Fruit fly (Drosophila melanogaster): ENCODE measurements around the gene CG31207.

Gene CG31207

dm6 chr3R:21073141-21073540 is 26.3 kb upstream of the CG31207 start, which contains the start of gene r-l:
r-l (minus strand) TSS chr3R:21073319.
- TF ChIP-seq Clk (GFP tag; optimal IDR thresholded peaks at IDR 0.05): no peak
- TF ChIP-seq Mnt (GFP tag; optimal IDR thresholded peaks at IDR 0.05): peak; percentile 67
- TF ChIP-seq CG11617 (GFP tag; optimal IDR thresholded peaks at IDR 0.05): no peak
- peak; percentile 6 for TF ChIP-seq CG7101 (tag; optimal IDR thresholded peaks at IDR 0.05)
- TF ChIP-seq bab1 (GFP tag; optimal IDR thresholded peaks at IDR 0.05): peak; percentile 64

DNA sequence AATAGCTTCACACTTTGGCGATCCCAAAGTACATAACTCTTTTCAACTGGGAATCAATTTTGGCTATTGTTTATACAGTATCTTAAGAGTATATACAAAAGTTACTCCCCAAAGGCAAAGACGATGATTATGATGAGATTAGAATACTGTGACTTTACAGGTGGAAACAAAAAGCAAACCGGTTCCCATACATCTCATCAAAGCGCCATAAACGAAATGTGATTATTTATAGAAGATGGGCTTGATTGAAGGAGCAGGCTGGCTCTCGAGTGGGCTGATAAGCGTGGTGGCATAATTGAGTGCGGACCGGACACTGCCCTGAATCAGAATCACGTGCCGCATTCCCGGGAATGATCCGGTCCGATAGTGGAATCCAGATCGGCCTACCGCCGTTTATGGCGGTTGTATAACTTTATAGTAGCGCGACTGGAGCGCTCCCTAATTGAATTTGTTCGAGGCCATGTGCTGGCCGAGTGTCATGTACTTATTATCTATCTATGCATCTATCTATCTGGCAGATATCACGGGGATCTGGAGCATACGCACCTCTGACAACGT is 25.2 kb upstream of the CG31207 start:
- TF ChIP-seq CG33017 (tag; optimal IDR thresholded peaks at IDR 0.05) (no peak), cic (GFP tag; optimal IDR thresholded peaks at IDR 0.05) (no peak), Crg-1 (GFP tag; optimal IDR thresholded peaks at IDR 0.05) (no peak), CG12768 (GFP tag; optimal IDR thresholded peaks at IDR 0.05) (no peak), bab1 (GFP tag; optimal IDR thresholded peaks at IDR 0.05) (no peak), ovo (GFP tag; optimal IDR thresholded peaks at IDR 0.05) (no peak)

dm6 chr3R:21071312-21071711 is 24.5 kb upstream of the CG31207 start:
- TF ChIP-seq Clk (GFP tag; optimal IDR thresholded peaks at IDR 0.05): no peak
- TF ChIP-seq tj (GFP tag; optimal IDR thresholded peaks at IDR 0.05): no peak
- TF ChIP-seq CG7101 (tag; optimal IDR thresholded peaks at IDR 0.05): no peak
- no peak for TF ChIP-seq CG7045 (GFP tag; optimal IDR thresholded peaks at IDR 0.05)
- TF ChIP-seq Hr96 (GFP tag; optimal IDR thresholded peaks at IDR 0.05): no peak
- TF ChIP-seq CG33017 (tag; optimal IDR thresholded peaks at IDR 0.05): no peak
- no peak for TF ChIP-seq CG14711 (tag; optimal IDR thresholded peaks at IDR 0.05)
- TF ChIP-seq CG11617 (GFP tag; optimal IDR thresholded peaks at IDR 0.05): no peak

dm6 chr3R:21069742-21070141 is 22.9 kb upstream of the CG31207 start:
- TF ChIP-seq toe (GFP tag; optimal IDR thresholded peaks at IDR 0.05) (no peak), Clk (GFP tag; optimal IDR thresholded peaks at IDR 0.05) (no peak), kay (GFP tag; ENCODE audit: borderline replicate concordance) (peak; percentile 17)

- TF ChIP-seq CG7101 (tag; optimal IDR thresholded peaks at IDR 0.05) (no peak), kay (GFP tag; ENCODE audit: borderline replicate concordance) (peak; percentile 63)
Measured at dm6 chr3R:21067543-21067942, 20.7 kb upstream of the CG31207 start.

DNA sequence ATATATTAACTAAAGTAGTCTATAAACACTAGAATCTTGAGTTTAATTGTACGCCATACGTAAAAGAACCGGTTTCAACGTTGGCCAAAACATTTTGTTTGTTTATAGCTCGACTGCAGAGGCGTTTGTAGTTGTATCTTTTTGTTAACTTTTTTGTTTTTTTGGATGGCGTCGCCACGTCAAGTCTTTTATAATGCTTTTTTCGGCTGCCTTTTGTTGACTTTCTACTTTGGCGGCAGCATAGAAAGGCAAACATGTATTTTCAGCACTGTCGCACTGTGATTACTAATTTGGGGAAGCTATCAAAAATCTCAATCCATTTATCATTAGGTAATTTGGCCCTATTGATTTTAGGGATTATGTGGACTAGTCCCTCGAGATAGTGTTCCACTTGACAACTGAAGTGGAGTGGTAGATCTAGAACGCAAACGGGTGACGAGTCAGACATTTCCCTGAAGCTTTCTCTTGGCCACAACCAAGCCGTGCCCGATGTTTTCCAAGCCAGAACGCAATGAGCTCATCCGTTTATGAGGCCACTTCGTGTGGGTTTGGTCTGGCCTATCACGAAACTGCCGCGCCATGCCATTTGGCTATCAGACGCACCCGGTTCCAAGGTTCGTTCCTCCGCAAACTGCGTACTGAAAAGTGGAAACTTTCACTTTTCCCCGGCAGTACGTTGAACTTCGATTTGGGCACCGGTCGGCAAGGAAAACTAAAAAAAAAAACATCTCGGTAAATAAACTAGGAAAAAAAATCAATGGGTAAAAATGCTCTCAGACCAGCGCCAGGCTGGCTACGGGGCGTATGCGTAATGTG is 19.9 kb upstream of the CG31207 start:
- TF ChIP-seq CG1620 (GFP tag; optimal IDR thresholded peaks at IDR 0.05) (no peak), Crg-1 (GFP tag; optimal IDR thresholded peaks at IDR 0.05) (no peak), cic (GFP tag; optimal IDR thresholded peaks at IDR 0.05) (no peak), Mnt (GFP tag; optimal IDR thresholded peaks at IDR 0.05) (no peak), CG14711 (tag; optimal IDR thresholded peaks at IDR 0.05) (no peak), Clk (GFP tag; optimal IDR thresholded peaks at IDR 0.05) (no peak), tj (GFP tag; optimal IDR thresholded peaks at IDR 0.05) (no peak), toe (GFP tag; optimal IDR thresholded peaks at IDR 0.05) (no peak), bab1 (GFP tag; optimal IDR thresholded peaks at IDR 0.05) (no peak), CG12768 (GFP tag; optimal IDR thresholded peaks at IDR 0.05) (peak; percentile 3), pad (GFP tag; optimal IDR thresholded peaks at IDR 0.05) (no peak), CG5204 (GFP tag; optimal IDR thresholded peaks at IDR 0.05) (no peak), ovo (GFP tag; optimal IDR thresholded peaks at IDR 0.05) (no peak), CG33017 (tag; optimal IDR thresholded peaks at IDR 0.05) (no peak), kay (GFP tag; ENCODE audit: borderline replicate concordance) (peak; percentile 38)

dm6 chr3R:21065696-21066080 is 18.9 kb upstream of the CG31207 start:
- TF ChIP-seq Mnt (GFP tag; optimal IDR thresholded peaks at IDR 0.05) (no peak), CG7101 (tag; optimal IDR thresholded peaks at IDR 0.05) (no peak), tj (GFP tag; optimal IDR thresholded peaks at IDR 0.05) (peak; percentile 2), bab1 (GFP tag; optimal IDR thresholded peaks at IDR 0.05) (no peak), CG7045 (GFP tag; optimal IDR thresholded peaks at IDR 0.05) (no peak), CG11617 (GFP tag; optimal IDR thresholded peaks at IDR 0.05) (no peak), ovo (GFP tag; optimal IDR thresholded peaks at IDR 0.05) (no peak), kay (GFP tag; ENCODE audit: borderline replicate concordance) (peak; percentile 99), pad (GFP tag; optimal IDR thresholded peaks at IDR 0.05) (no peak), toe (GFP tag; optimal IDR thresholded peaks at IDR 0.05) (no peak), CG1620 (GFP tag; optimal IDR thresholded peaks at IDR 0.05) (no peak), cic (GFP tag; optimal IDR thresholded peaks at IDR 0.05) (no peak), CG12768 (GFP tag; optimal IDR thresholded peaks at IDR 0.05) (no peak), Clk (GFP tag; optimal IDR thresholded peaks at IDR 0.05) (no peak), CG5204 (GFP tag; optimal IDR thresholded peaks at IDR 0.05) (no peak)

Measured in whole organism, adult.